Worm (Caenorhabditis elegans) whole organism, L4 larva: Measurements from ENCODE around the gene spat-2.

Source experiments
- F10B5.3 ChIP-seq: sonication (generic microtip); optimal IDR thresholded peaks from 2 replicates; lab custom pipeline; 2016; ENCODE audit warnings: mild to moderate bottlenecking, missing genetic modification characterization, missing compliant biosample characterization
- F26F4.8 ChIP-seq: fragments of 200-800 bp; sonication (Bioruptor generic); conservative IDR thresholded peaks from 2 replicates; pipeline ENCODE4 v1.3.6; 2022; ENCODE audit warnings: missing genetic modification characterization, missing compliant biosample characterization
- F37D6.2 ChIP-seq: sonication (generic microtip); optimal IDR thresholded peaks from 2 replicates; lab custom pipeline; 2016; ENCODE audit warnings: mild to moderate bottlenecking, missing genetic modification characterization, missing compliant biosample characterization
- F49E8.2 ChIP-seq: sonication (generic microtip); optimal IDR thresholded peaks from 2 replicates; lab custom pipeline; 2016; ENCODE audit warnings: missing compliant biosample characterization, mild to moderate bottlenecking, missing genetic modification characterization, borderline replicate concordance
- R02D3.7 ChIP-seq: fragments of 150-350 bp; sonication (generic microtip); optimal IDR thresholded peaks from 3 replicates; lab custom pipeline; 2014; ENCODE audit warnings: missing biosample characterization, missing genetic modification characterization
- Y105C5A.15 ChIP-seq: fragments of 200-800 bp; sonication (Bioruptor generic); IDR thresholded peaks from 2 replicates; pipeline ENCODE4 v1.3.6; 2022; ENCODE audit warnings: missing genetic modification characterization, missing compliant biosample characterization
- ZK337.2 ChIP-seq: fragments of 200-800 bp; sonication (Bioruptor generic); IDR thresholded peaks from 2 replicates; pipeline ENCODE4 v1.3.6; 2022; ENCODE audit warnings: missing genetic modification reagents, missing genetic modification characterization, missing compliant biosample characterization
- aha-1 ChIP-seq: fragments of 150-350 bp; peaks from one replicate; lab custom pipeline; 2014; ENCODE audit warnings: missing biosample characterization, missing genetic modification characterization
- ama-1 ChIP-seq: fragments of 150-350 bp; optimal IDR thresholded peaks from 2 replicates; lab custom pipeline; 2014; ENCODE audit warnings: inconsistent platforms, mixed read lengths
- ceh-32 ChIP-seq: sonication (generic microtip); optimal IDR thresholded peaks from 2 replicates; lab custom pipeline; 2016; ENCODE audit warnings: mild to moderate bottlenecking, missing genetic modification characterization, missing compliant biosample characterization; ENCODE audit not compliant: poor library complexity
- ceh-82 ChIP-seq: sonication (generic microtip); optimal IDR thresholded peaks from 2 replicates; lab custom pipeline; 2017; ENCODE audit warnings: missing biosample characterization, missing genetic modification characterization
- cey-2 ChIP-seq: sonication (generic microtip); optimal IDR thresholded peaks from 3 replicates; lab custom pipeline; 2017; ENCODE audit warnings: missing genetic modification characterization, mild to moderate bottlenecking, missing compliant biosample characterization, antibody characterized with exemption, borderline replicate concordance; ENCODE audit not compliant: insufficient read depth
- ctbp-1 ChIP-seq: fragments of 200-800 bp; sonication (Bioruptor generic); IDR thresholded peaks from 2 replicates; pipeline ENCODE4 v1.3.6; 2022; ENCODE audit warnings: missing genetic modification reagents, missing genetic modification characterization, missing compliant biosample characterization
- daf-16 ChIP-seq, 3 experiments: sonication (generic microtip); optimal IDR thresholded peaks; 2 replicates each; lab custom pipeline; 2016 to 2017; ENCODE audit warnings: missing genetic modification characterization in 3 of 3, missing genetic modification reagents in 3 of 3, mild to moderate bottlenecking in 2 of 3, missing compliant biosample characterization in 2 of 3, missing biosample characterization in 1 of 3, moderate library complexity in 1 of 3
- dmd-6 ChIP-seq: fragments of 200-800 bp; sonication (Bioruptor generic); IDR thresholded peaks from 2 replicates; pipeline ENCODE4 v1.3.6; 2022; ENCODE audit warnings: missing genetic modification reagents, missing genetic modification characterization, missing compliant biosample characterization
- dmd-8 ChIP-seq: fragments of 200-800 bp; sonication (Bioruptor generic); IDR thresholded peaks from 2 replicates; pipeline ENCODE4 v1.3.6; 2022; ENCODE audit warnings: missing genetic modification characterization, missing compliant biosample characterization
- dpl-1 ChIP-seq: fragments of 150-350 bp; optimal IDR thresholded peaks from 2 replicates; lab custom pipeline; 2014; ENCODE audit warnings: missing biosample characterization, missing genetic modification reagents, missing genetic modification characterization
- duxl-1 ChIP-seq: sonication (generic microtip); optimal IDR thresholded peaks from 2 replicates; lab custom pipeline; 2016; ENCODE audit warnings: mild to moderate bottlenecking, missing genetic modification characterization, moderate library complexity, missing compliant biosample characterization; ENCODE audit not compliant: poor library complexity
- dve-1 ChIP-seq: sonication (generic microtip); optimal IDR thresholded peaks from 2 replicates; lab custom pipeline; 2017; ENCODE audit warnings: antibody characterized with exemption, mild to moderate bottlenecking, missing genetic modification characterization, missing compliant biosample characterization; ENCODE audit not compliant: insufficient read depth
- hlh-30 ChIP-seq: sonication (generic microtip); optimal IDR thresholded peaks from 2 replicates; lab custom pipeline; 2017; ENCODE audit warnings: antibody characterized with exemption, mild to moderate bottlenecking, missing genetic modification characterization, missing compliant biosample characterization; ENCODE audit not compliant: insufficient read depth
- hmg-1.1 ChIP-seq: fragments of 200-800 bp; sonication (Bioruptor generic); IDR thresholded peaks from 2 replicates; pipeline ENCODE4 v1.3.6; 2022; ENCODE audit warnings: missing genetic modification reagents, missing genetic modification characterization, missing compliant biosample characterization
- jun-1 ChIP-seq: fragments of 150-350 bp; optimal IDR thresholded peaks from 2 replicates; lab custom pipeline; 2014; ENCODE audit warnings: missing biosample characterization, missing genetic modification reagents, missing genetic modification characterization
- lin-1 ChIP-seq: fragments of 200-800 bp; sonication (Bioruptor generic); IDR thresholded peaks from 2 replicates; pipeline ENCODE4 v1.3.6; 2022; ENCODE audit warnings: missing genetic modification reagents, missing genetic modification characterization, missing compliant biosample characterization
- lin-38 ChIP-seq: fragments of 200-800 bp; sonication (Bioruptor generic); IDR thresholded peaks from 2 replicates; pipeline ENCODE4 v1.3.6; 2022; ENCODE audit warnings: missing genetic modification reagents, missing genetic modification characterization, missing compliant biosample characterization
- lin-39 ChIP-seq: fragments of 150-350 bp; optimal IDR thresholded peaks from 2 replicates; lab custom pipeline; 2014; ENCODE audit warnings: missing biosample characterization, missing genetic modification reagents, missing genetic modification characterization
- lsy-2 ChIP-seq, 2 experiments: fragments of 150-350 bp in 1 of 2; sonication (generic microtip) in 1 of 2; optimal IDR thresholded peaks; 2 replicates each; lab custom pipeline; 2014 to 2017; ENCODE audit warnings: missing biosample characterization in 2 of 2, missing genetic modification characterization in 2 of 2
- mdl-1 ChIP-seq, 2 experiments: fragments of 150-350 bp in 1 of 2; sonication (generic microtip) in 1 of 2; optimal IDR thresholded peaks; 2 replicates each; lab custom pipeline; 2014 to 2017; ENCODE audit warnings: missing biosample characterization in 2 of 2, missing genetic modification characterization in 2 of 2
- mep-1 ChIP-seq: fragments of 150-350 bp; sonication (generic microtip); optimal IDR thresholded peaks from 3 replicates; lab custom pipeline; 2014; ENCODE audit warnings: missing biosample characterization, missing genetic modification characterization
- mes-2 ChIP-seq: sonication (generic microtip); optimal IDR thresholded peaks from 2 replicates; lab custom pipeline; 2016; ENCODE audit warnings: missing genotype, mild to moderate bottlenecking, missing genetic modification characterization, missing compliant biosample characterization; ENCODE audit not compliant: poor library complexity, severe bottlenecking
- mxl-2 ChIP-seq: fragments of 200-800 bp; sonication (Bioruptor generic); conservative IDR thresholded peaks from 2 replicates; pipeline ENCODE4 v1.3.6; 2022; ENCODE audit warnings: missing genetic modification reagents, missing genetic modification characterization, missing compliant biosample characterization
- mxl-3 ChIP-seq: fragments of 200-800 bp; sonication (Bioruptor generic); optimal IDR thresholded peaks from 2 replicates; lab custom pipeline; 2018; ENCODE audit warnings: mild to moderate bottlenecking, missing genetic modification characterization, missing compliant biosample characterization
- nhr-237 ChIP-seq: sonication (generic microtip); optimal IDR thresholded peaks from 2 replicates; lab custom pipeline; 2017; ENCODE audit warnings: missing biosample characterization, missing genetic modification characterization
- nhr-28 ChIP-seq: fragments of 150-350 bp; optimal IDR thresholded peaks from 2 replicates; lab custom pipeline; 2014; ENCODE audit warnings: missing biosample characterization, missing genetic modification characterization
- nhr-42 ChIP-seq: fragments of 200-800 bp; sonication (Bioruptor generic); IDR thresholded peaks from 2 replicates; pipeline ENCODE4 v1.3.6; 2022; ENCODE audit warnings: missing genetic modification characterization, missing compliant biosample characterization
- nhr-6 ChIP-seq: fragments of 150-350 bp; optimal IDR thresholded peaks from 2 replicates; lab custom pipeline; 2014; ENCODE audit warnings: missing biosample characterization, missing genetic modification characterization
- nhr-77 ChIP-seq: fragments of 150-350 bp; optimal IDR thresholded peaks from 2 replicates; lab custom pipeline; 2014; ENCODE audit warnings: missing biosample characterization, missing genetic modification characterization
- pqm-1 ChIP-seq: sonication (generic microtip); optimal IDR thresholded peaks from 2 replicates; lab custom pipeline; 2017; ENCODE audit warnings: missing biosample characterization, missing genetic modification characterization
- rbr-2 ChIP-seq: sonication (generic microtip); optimal IDR thresholded peaks from 2 replicates; lab custom pipeline; 2016; ENCODE audit warnings: missing genotype, missing genetic modification characterization, missing compliant biosample characterization
- sdz-12 ChIP-seq: fragments of 200-800 bp; sonication (Bioruptor generic); optimal IDR thresholded peaks from 2 replicates; lab custom pipeline; 2018; ENCODE audit warnings: mild to moderate bottlenecking, missing genetic modification characterization, missing compliant biosample characterization
- skn-1 ChIP-seq: fragments of 150-350 bp; optimal IDR thresholded peaks from 2 replicates; lab custom pipeline; 2014; ENCODE audit warnings: missing biosample characterization, missing genetic modification characterization
- snpc-1.2 ChIP-seq: fragments of 200-800 bp; sonication (Bioruptor generic); IDR thresholded peaks from 2 replicates; pipeline ENCODE4 v1.3.6; 2022; ENCODE audit warnings: missing genetic modification reagents, missing genetic modification characterization, missing compliant biosample characterization
- spr-1 ChIP-seq: sonication (generic microtip); optimal IDR thresholded peaks from 2 replicates; lab custom pipeline; 2016; ENCODE audit warnings: mild to moderate bottlenecking, missing genetic modification characterization, missing compliant biosample characterization
- spr-3 ChIP-seq: fragments of 200-800 bp; sonication (Bioruptor generic); optimal IDR thresholded peaks from 2 replicates; lab custom pipeline; 2018; ENCODE audit warnings: mild to moderate bottlenecking, missing genetic modification characterization, missing compliant biosample characterization
- unc-62 ChIP-seq, 3 experiments: fragments of 150-350 bp in 1 of 3; sonication (generic microtip); optimal IDR thresholded peaks in 2 of 3; peaks in 1 of 3; 1 replicate in 1 of 3; 2 replicates in 2 of 3; lab custom pipeline; 2014 to 2017; ENCODE audit warnings: missing biosample characterization in 3 of 3, missing genetic modification characterization in 3 of 3, missing genetic modification reagents in 3 of 3, missing genotype in 1 of 3
- vab-7 ChIP-seq: fragments of 200-800 bp; sonication (Bioruptor generic); IDR thresholded peaks from 2 replicates; pipeline ENCODE4 v1.3.6; 2022; ENCODE audit warnings: missing genetic modification reagents, missing genetic modification characterization, missing compliant biosample characterization
- zfp-3 ChIP-seq: fragments of 200-800 bp; sonication (Bioruptor generic); conservative IDR thresholded peaks from 2 replicates; pipeline ENCODE4 v1.3.6; 2022; ENCODE audit warnings: missing genetic modification reagents, missing genetic modification characterization, missing compliant biosample characterization

The spat-2 gene

ce11 chrIII:11036132-11036531, 608 bp upstream of the spat-2 start (continued):
- TF ChIP-seq daf-16 (GFP tag; optimal IDR thresholded peaks at IDR 0.05; lab: Kevin White, UChicago) (no peak), daf-16 (tag; optimal IDR thresholded peaks at IDR 0.05; lab: Kevin White, UChicago) (peak; percentile 27), lin-38 (GFP tag; lab: Robert Waterston, UW) (peak; percentile 87)

DNA sequence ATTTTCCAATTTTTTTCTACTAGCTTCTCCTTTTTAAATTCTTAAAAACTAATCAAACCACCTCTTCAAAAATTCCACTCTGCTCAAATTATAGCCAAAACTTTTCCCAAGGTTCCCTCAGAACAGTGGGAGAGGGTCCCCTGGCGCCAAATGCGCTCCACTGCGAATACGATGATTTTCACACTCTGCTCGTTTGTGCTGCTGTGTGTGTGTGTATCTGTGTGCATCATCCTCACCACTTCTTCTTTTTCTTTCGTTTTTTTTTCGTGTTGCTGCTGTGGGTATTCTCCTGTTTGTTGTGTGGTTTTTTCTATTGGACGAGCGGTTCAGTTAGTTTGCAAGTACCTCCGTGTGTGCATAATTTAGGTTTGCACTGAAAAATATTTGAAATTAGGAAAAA, 2.5 kb downstream of the spat-2 start:
- TF ChIP-seq aha-1 (tag; lab: Kevin White, UChicago) = peak; percentile 99
- no peak for TF ChIP-seq F37D6.2 (tag; lab: Kevin White, UChicago)
- TF ChIP-seq rbr-2 (tag; lab: Kevin White, UChicago) = peak; percentile 35
- TF ChIP-seq hmg-1.1 = peak; percentile 51; the same call in 1 of the 2 replicates
- TF ChIP-seq mes-2 = peak; percentile 53
- TF ChIP-seq hlh-30 (tag; lab: Kevin White, UChicago) = peak; percentile 25
- TF ChIP-seq lsy-2 (tag; optimal IDR thresholded peaks at IDR 0.05; lab: Kevin White, UChicago) = peak in 1 of 2 experiments; percentile 71
- TF ChIP-seq ctbp-1 = no peak
- no peak for TF ChIP-seq nhr-6
- peak; percentile 45 for TF ChIP-seq mep-1 (tag; lab: Kevin White, UChicago)
- no peak for TF ChIP-seq vab-7
- peak; percentile 14 for TF ChIP-seq dve-1 (tag; lab: Kevin White, UChicago)
- no peak for TF ChIP-seq F10B5.3 (tag; lab: Kevin White, UChicago)
- TF ChIP-seq nhr-77 (tag; lab: Kevin White, UChicago) = no peak
- peak; percentile 21; the same call in 1 of the 2 replicates for TF ChIP-seq dmd-6 (GFP tag; lab: Robert Waterston, UW)
- peak; percentile 60 for TF ChIP-seq lin-38 (GFP tag; lab: Robert Waterston, UW)
- TF ChIP-seq cey-2 (tag; lab: Kevin White, UChicago) = no peak
- no peak for TF ChIP-seq jun-1 (tag; lab: Kevin White, UChicago)
- TF ChIP-seq lin-1 (GFP tag; lab: Robert Waterston, UW) = no peak

DNA sequence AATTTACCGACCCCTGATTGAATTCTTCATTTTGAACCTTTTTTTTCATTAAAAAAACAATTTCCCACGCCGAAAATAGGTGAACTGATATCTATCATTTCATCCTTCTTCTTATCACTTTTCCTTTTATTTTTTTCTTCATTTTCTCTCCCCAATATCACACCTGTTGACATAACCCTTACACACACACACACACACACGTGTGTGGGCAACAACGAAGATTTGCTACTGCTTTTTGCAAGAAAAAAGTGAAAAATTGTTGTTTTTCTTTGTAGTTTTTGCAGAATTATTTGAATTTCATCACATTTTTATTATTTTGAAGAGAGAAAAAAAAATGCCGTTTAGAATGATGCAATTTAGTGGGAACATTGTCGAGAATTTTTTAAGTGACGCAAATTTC, 3.9 kb downstream of the spat-2 start:
- TF ChIP-seq spr-1 (tag; lab: Kevin White, UChicago) = no peak
- no peak for TF ChIP-seq sdz-12
- no peak for TF ChIP-seq ama-1 (lab: Kevin White, UChicago)
- TF ChIP-seq mes-2 = no peak
- TF ChIP-seq R02D3.7 = no peak
- no peak for TF ChIP-seq dpl-1 (GFP tag; lab: Kevin White, UChicago)
- peak in 1 of 2 experiments; percentile 6 for TF ChIP-seq daf-16 (GFP tag; optimal IDR thresholded peaks at IDR 0.05; lab: Kevin White, UChicago)
- TF ChIP-seq daf-16 (tag; optimal IDR thresholded peaks at IDR 0.05; lab: Kevin White, UChicago) = peak; percentile 48
- no peak for TF ChIP-seq spr-3 (GFP tag; lab: Kevin White, UChicago)
- TF ChIP-seq nhr-42 (GFP tag; lab: Robert Waterston, UW) = no peak
- TF ChIP-seq ZK337.2 (GFP tag; lab: Robert Waterston, UW) = no peak
- no peak for TF ChIP-seq duxl-1 (tag; lab: Kevin White, UChicago)
- no peak for TF ChIP-seq snpc-1.2 (GFP tag; lab: Robert Waterston, UW)
- no peak for TF ChIP-seq nhr-237 (tag; lab: Kevin White, UChicago)
- TF ChIP-seq Y105C5A.15 = no peak
- no peak for TF ChIP-seq F37D6.2 (tag; lab: Kevin White, UChicago)
- TF ChIP-seq mxl-2 = no peak
- TF ChIP-seq nhr-28 (tag; lab: Kevin White, UChicago) = peak; percentile 69
- no peak for TF ChIP-seq F26F4.8 (GFP tag; lab: Robert Waterston, UW)
- no peak for TF ChIP-seq zfp-3 (GFP tag; lab: Robert Waterston, UW)
- no peak for TF ChIP-seq ceh-82
- TF ChIP-seq lin-39 (tag; lab: Kevin White, UChicago) = no peak
- TF ChIP-seq pqm-1 (tag; lab: Kevin White, UChicago) = peak; percentile 33
- peak; percentile 46 for TF ChIP-seq hlh-30 (tag; lab: Kevin White, UChicago)
- TF ChIP-seq F49E8.2 (tag; lab: Kevin White, UChicago) = no peak
- TF ChIP-seq mxl-3 (GFP tag; lab: Kevin White, UChicago) = peak; percentile 93
- no peak for TF ChIP-seq dmd-8 (GFP tag; lab: Robert Waterston, UW)
- no peak for TF ChIP-seq unc-62 (GFP tag; optimal IDR thresholded peaks at IDR 0.05 in 1 of 2; lab: Kevin White, UChicago)
- TF ChIP-seq unc-62 (tag; optimal IDR thresholded peaks at IDR 0.05; lab: Kevin White, UChicago) = no peak
- no peak for TF ChIP-seq ceh-32 (tag; lab: Kevin White, UChicago)
- TF ChIP-seq skn-1 (tag; lab: Kevin White, UChicago) = no peak
- TF ChIP-seq mdl-1 (tag; optimal IDR thresholded peaks at IDR 0.05; lab: Kevin White, UChicago) = peak; percentile 21 to 70
- TF ChIP-seq lin-38 (GFP tag; lab: Robert Waterston, UW) = no peak
